Fruit fly (Drosophila melanogaster) whole organism, adult: Measurements from ENCODE around the gene CG46463.

Experiments used
- CG14711 ChIP-seq: fragments of 200-800 bp; sonication (Bioruptor generic); optimal IDR thresholded peaks from 2 replicates; lab custom pipeline; 2018; ENCODE audit warnings: missing biosample characterization, mild to moderate bottlenecking, missing genetic modification characterization, moderate library complexity
- CG1620 ChIP-seq: fragments of 200-800 bp; sonication (Bioruptor generic); optimal IDR thresholded peaks from 2 replicates; lab custom pipeline; 2016; ENCODE audit warnings: missing biosample characterization, missing genetic modification characterization
- CG33017 ChIP-seq: fragments of 200-800 bp; sonication (Bioruptor generic); optimal IDR thresholded peaks from 2 replicates; lab custom pipeline; 2018; ENCODE audit warnings: missing biosample characterization, mild to moderate bottlenecking, missing genetic modification characterization, moderate library complexity
- CG5204 ChIP-seq: fragments of 200-800 bp; sonication (Bioruptor generic); optimal IDR thresholded peaks from 2 replicates; lab custom pipeline; 2016; ENCODE audit warnings: missing biosample characterization, missing genetic modification characterization
- CG7045 ChIP-seq: fragments of 200-800 bp; sonication (Bioruptor generic); optimal IDR thresholded peaks from 2 replicates; lab custom pipeline; 2017; ENCODE audit warnings: missing biosample characterization, mild to moderate bottlenecking, missing genetic modification characterization
- Clk ChIP-seq: fragments of 200-800 bp; sonication (Bioruptor generic); optimal IDR thresholded peaks from 2 replicates; lab custom pipeline; 2017; ENCODE audit warnings: missing biosample characterization, missing genetic modification characterization
- Hr96 ChIP-seq: fragments of 200-800 bp; sonication (Bioruptor generic); optimal IDR thresholded peaks from 2 replicates; lab custom pipeline; 2016; ENCODE audit warnings: missing biosample characterization, missing genetic modification characterization
- kay ChIP-seq: fragments of 200-800 bp; sonication (Bioruptor generic); peaks from one replicate; lab custom pipeline; 2016; ENCODE audit warnings: missing biosample characterization, missing genetic modification characterization, borderline replicate concordance
- pad ChIP-seq: fragments of 200-800 bp; sonication (Bioruptor generic); optimal IDR thresholded peaks from 3 replicates; lab custom pipeline; 2017; ENCODE audit warnings: missing biosample characterization, missing genetic modification characterization, mild to moderate bottlenecking, moderate library complexity, missing genetic modification reagents

dm6 chr3L:3512567-3512966 lies 51.5 kb downstream of the CG46463 start, which contains the start of gene ImpE2:
- TF ChIP-seq CG1620 (GFP tag; lab: Kevin White, UChicago) (no peak), Hr96 (no peak), CG7045 (GFP tag; lab: Kevin White, UChicago) (no peak), kay (GFP tag; lab: Kevin White, UChicago) (no peak), Clk (no peak), CG14711 (no peak), pad (GFP tag; lab: Kevin White, UChicago) (no peak), CG33017 (tag; lab: Kevin White, UChicago) (no peak), CG5204 (no peak)
